Worm (Caenorhabditis elegans) whole organism, L2 larva: ENCODE data around the gene R09H10.1.

Experiments used
- C34F6.9 ChIP-seq: fragments of 150-350 bp; optimal IDR thresholded peaks from 2 replicates; lab custom pipeline; 2014; ENCODE audit warnings: missing biosample characterization, missing genetic modification characterization
- F13H6.1 ChIP-seq: sonication (generic microtip); optimal IDR thresholded peaks from 2 replicates; lab custom pipeline; 2016; ENCODE audit warnings: missing genetic modification characterization, missing compliant biosample characterization
- ZK546.5 ChIP-seq: sonication (generic microtip); optimal IDR thresholded peaks from 2 replicates; lab custom pipeline; 2017; ENCODE audit warnings: missing biosample characterization, missing genetic modification characterization
- alr-1 ChIP-seq: fragments of 150-350 bp; optimal IDR thresholded peaks from 2 replicates; lab custom pipeline; 2014; ENCODE audit warnings: missing biosample characterization, missing genetic modification characterization
- aly-2 ChIP-seq: fragments of 150-350 bp; optimal IDR thresholded peaks from 2 replicates; lab custom pipeline; 2014; ENCODE audit warnings: missing biosample characterization, missing genetic modification characterization
- ama-1 ChIP-seq: fragments of 150-350 bp; optimal IDR thresholded peaks from 2 replicates; lab custom pipeline; 2018; ENCODE audit warnings: inconsistent platforms
- blmp-1 ChIP-seq: sonication (generic microtip); optimal IDR thresholded peaks from 2 replicates; lab custom pipeline; 2017; ENCODE audit warnings: missing genetic modification characterization, mild to moderate bottlenecking, missing compliant biosample characterization, antibody characterized with exemption, moderate library complexity; ENCODE audit not compliant: insufficient read depth
- ceh-82 ChIP-seq: fragments of 150-350 bp; optimal IDR thresholded peaks from 2 replicates; lab custom pipeline; 2014; ENCODE audit warnings: missing biosample characterization, missing genetic modification characterization
- crh-2 ChIP-seq: sonication (generic microtip); optimal IDR thresholded peaks from 2 replicates; lab custom pipeline; 2017; ENCODE audit warnings: missing biosample characterization, missing genetic modification characterization
- dmd-4 ChIP-seq: sonication (generic microtip); optimal IDR thresholded peaks from 2 replicates; lab custom pipeline; 2017; ENCODE audit warnings: missing biosample characterization, missing genetic modification characterization
- elt-1 ChIP-seq: fragments of 150-350 bp; optimal IDR thresholded peaks from 2 replicates; lab custom pipeline; 2014; ENCODE audit warnings: missing biosample characterization, missing genetic modification characterization
- elt-3 ChIP-seq: sonication (generic microtip); optimal IDR thresholded peaks from 2 replicates; lab custom pipeline; 2017; ENCODE audit warnings: missing biosample characterization, missing genetic modification characterization
- fos-1 ChIP-seq: fragments of 150-350 bp; optimal IDR thresholded peaks from 2 replicates; lab custom pipeline; 2014; ENCODE audit warnings: missing biosample characterization, missing genetic modification characterization
- lin-11 ChIP-seq: fragments of 150-350 bp; sonication (generic microtip); optimal IDR thresholded peaks from 2 replicates; lab custom pipeline; 2014; ENCODE audit warnings: missing biosample characterization, missing genetic modification characterization, inconsistent platforms, mixed read lengths
- lin-39 ChIP-seq: fragments of 150-350 bp; optimal IDR thresholded peaks from 2 replicates; lab custom pipeline; 2014; ENCODE audit warnings: missing biosample characterization, missing genetic modification reagents, missing genetic modification characterization
- mab-5 ChIP-seq: fragments of 150-350 bp; optimal IDR thresholded peaks from 2 replicates; lab custom pipeline; 2014; ENCODE audit warnings: missing biosample characterization, missing genetic modification characterization
- nhr-11 ChIP-seq: fragments of 150-350 bp; optimal IDR thresholded peaks from 2 replicates; lab custom pipeline; 2014; ENCODE audit warnings: missing biosample characterization, missing genetic modification characterization
- nhr-129 ChIP-seq: fragments of 150-350 bp; optimal IDR thresholded peaks from 2 replicates; lab custom pipeline; 2014; ENCODE audit warnings: missing biosample characterization, missing genetic modification characterization
- nhr-21 ChIP-seq: fragments of 150-350 bp; optimal IDR thresholded peaks from 2 replicates; lab custom pipeline; 2014; ENCODE audit warnings: missing biosample characterization, missing genetic modification characterization
- nhr-237 ChIP-seq: fragments of 150-350 bp; optimal IDR thresholded peaks from 2 replicates; lab custom pipeline; 2014; ENCODE audit warnings: missing biosample characterization, missing genetic modification characterization
- nhr-25 ChIP-seq: fragments of 150-350 bp; sonication (generic microtip); optimal IDR thresholded peaks from 3 replicates; lab custom pipeline; 2014; ENCODE audit warnings: missing biosample characterization, missing genetic modification characterization
- skn-1 ChIP-seq: sonication (generic microtip); optimal IDR thresholded peaks from 2 replicates; lab custom pipeline; 2017; ENCODE audit warnings: missing biosample characterization, missing genetic modification characterization
- sma-3 ChIP-seq: sonication (generic microtip); optimal IDR thresholded peaks from 2 replicates; lab custom pipeline; 2016; ENCODE audit warnings: missing genetic modification reagents, missing genetic modification characterization, missing compliant biosample characterization
- snpc-4 ChIP-seq: fragments of 150-350 bp; optimal IDR thresholded peaks from 2 replicates; lab custom pipeline; 2014; ENCODE audit warnings: missing biosample characterization, missing genetic modification characterization
- unc-39 ChIP-seq: fragments of 150-350 bp; optimal IDR thresholded peaks from 2 replicates; lab custom pipeline; 2014; ENCODE audit warnings: missing biosample characterization, missing genetic modification characterization
- unc-55 ChIP-seq: fragments of 150-350 bp; sonication (generic microtip); optimal IDR thresholded peaks from 3 replicates; lab custom pipeline; 2014; ENCODE audit warnings: missing biosample characterization, missing genetic modification reagents, missing genetic modification characterization
- ztf-4 ChIP-seq: fragments of 150-350 bp; optimal IDR thresholded peaks from 2 replicates; lab custom pipeline; 2014; ENCODE audit warnings: missing biosample characterization, missing genetic modification characterization

The R09H10.1 gene

DNA sequence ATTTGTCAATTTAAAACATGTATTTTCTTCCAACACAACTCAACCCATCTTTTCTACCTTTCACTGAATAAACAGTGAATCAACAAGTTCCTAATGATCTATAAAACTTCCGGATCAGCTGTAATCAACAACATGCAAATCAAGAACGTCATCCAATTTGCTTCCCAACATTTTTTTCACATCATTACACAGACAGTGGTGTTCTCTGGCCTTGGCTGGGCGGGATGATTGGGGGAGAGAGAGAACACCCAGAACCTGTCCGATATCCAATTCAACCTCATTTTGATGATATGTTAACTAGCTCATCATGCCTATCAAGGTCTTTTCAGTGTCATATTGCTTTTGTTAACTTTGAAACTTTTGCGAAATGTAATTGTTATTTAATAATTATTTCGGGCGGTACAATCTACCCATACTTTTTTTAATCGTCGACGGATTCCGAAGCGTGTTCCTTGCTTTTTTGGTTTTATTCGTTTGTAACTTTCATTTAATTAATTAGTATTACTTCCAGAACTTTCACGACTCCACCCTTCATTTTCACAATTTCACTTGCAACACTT is 14.9 kb downstream of the R09H10.1 start, which contains the start of gene ptr-14:
TSS of gene ptr-14 (plus strand) at position 510 of the 560 bp plus-strand sequence.
- no peak for TF ChIP-seq elt-3 (tag; lab: Kevin White, UChicago)
- TF ChIP-seq nhr-25 (tag; lab: Kevin White, UChicago), result peak; percentile 49
- no peak for TF ChIP-seq ztf-4

DNA sequence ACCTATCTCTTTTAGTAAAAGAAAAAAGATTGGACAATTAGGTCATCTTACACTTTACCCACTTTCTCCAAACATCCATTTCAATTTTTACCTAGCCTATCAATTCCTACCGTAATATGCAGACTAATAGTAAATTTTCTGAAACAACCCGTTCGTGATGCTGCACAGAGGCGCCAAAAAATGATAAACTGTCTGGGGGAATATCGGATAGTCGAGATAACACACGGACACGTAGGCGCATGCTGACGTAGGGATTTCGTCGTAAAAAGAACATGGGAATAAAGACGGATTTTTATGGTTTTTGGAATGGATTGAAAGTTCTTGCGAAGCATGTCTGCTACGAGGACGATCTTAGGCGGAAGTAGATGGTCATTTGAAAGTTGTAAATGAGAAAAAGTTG is 16.3 kb downstream of the R09H10.1 start:
- peak; percentile 31 for TF ChIP-seq nhr-21 (tag; lab: Kevin White, UChicago)
- no peak for TF ChIP-seq sma-3

DNA sequence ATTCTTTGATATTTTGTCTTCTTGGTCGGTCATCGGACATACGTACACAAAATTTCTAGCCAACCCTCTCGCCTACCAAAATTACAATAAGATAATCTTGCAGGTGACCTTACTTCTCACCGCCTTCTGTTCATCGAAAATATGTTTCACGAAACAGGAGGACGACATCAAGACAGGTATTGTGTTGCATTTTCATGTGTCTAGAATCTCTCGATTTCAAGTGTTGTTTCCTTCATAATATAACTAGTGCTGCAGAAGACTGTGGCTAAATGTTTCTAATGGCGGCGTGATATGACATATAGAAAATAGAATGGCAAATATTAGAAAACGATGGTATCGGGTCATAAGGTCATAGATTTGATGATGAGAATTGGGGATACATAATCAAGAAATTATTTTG is 17.0 kb downstream of the R09H10.1 start:
- TF ChIP-seq nhr-25 (tag; lab: Kevin White, UChicago) (peak; percentile 81), nhr-129 (tag; lab: Kevin White, UChicago) (peak; percentile 3), fos-1 (tag; lab: Kevin White, UChicago) (no peak), crh-2 (peak; percentile 21), ZK546.5 (tag; lab: Kevin White, UChicago) (no peak), snpc-4 (tag; lab: Kevin White, UChicago) (no peak), nhr-21 (tag; lab: Kevin White, UChicago) (peak; percentile 2)

DNA sequence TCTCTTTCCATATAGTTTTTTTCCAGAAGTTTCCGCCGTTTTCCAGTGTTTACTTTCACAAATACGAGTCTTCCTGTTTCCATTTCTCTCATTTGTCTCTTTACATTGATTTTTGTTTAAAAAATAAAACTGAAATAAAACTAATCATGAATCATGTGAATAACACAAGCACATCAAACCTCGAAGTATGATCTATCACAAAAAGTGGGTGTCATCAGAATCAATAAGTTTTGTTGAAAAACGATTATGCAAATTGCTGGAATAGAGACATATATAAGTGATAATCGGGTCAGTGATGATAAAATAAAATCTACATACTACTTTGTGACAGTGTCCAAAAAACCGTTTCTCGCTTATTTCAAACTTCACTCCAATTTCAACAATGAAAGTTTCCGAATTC is 20.7 kb downstream of the R09H10.1 start, which contains the start of gene R09H10.7:
TSS of gene R09H10.7 (plus strand) at position 301 of the 400 bp plus-strand sequence.
- TF ChIP-seq ama-1 (lab: Kevin White, UChicago) (no peak), unc-55 (no peak), elt-1 (tag; lab: Kevin White, UChicago) (no peak), F13H6.1 (tag; lab: Kevin White, UChicago) (no peak), mab-5 (tag; lab: Kevin White, UChicago) (no peak), snpc-4 (tag; lab: Kevin White, UChicago) (no peak), blmp-1 (tag; lab: Kevin White, UChicago) (no peak), alr-1 (no peak), lin-11 (tag; lab: Kevin White, UChicago) (no peak), nhr-237 (tag; lab: Kevin White, UChicago) (no peak), unc-39 (tag; lab: Kevin White, UChicago) (no peak)

DNA sequence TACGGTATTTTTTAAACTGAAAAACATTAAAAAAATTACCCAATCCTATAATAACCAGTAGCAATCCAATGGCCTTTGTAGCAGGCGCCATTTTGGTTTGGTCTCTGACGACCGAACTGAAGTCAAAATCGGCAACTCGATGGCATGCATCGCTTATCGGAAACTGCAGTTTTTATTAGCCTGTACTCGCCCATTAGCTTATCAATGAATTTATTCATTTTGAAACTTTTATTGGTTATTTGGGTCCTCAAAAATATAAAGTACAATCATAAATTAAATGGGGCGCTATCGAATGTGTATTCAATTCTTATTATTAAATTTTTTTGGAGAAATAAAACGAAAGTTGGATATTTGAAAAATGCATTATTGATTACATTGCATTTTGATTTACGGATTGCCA is 28.6 kb downstream of the R09H10.1 start, which contains the start of gene R09H10.5:
TSS of gene R09H10.5 (minus strand) at position 106 of the 400 bp plus-strand sequence.
- TF ChIP-seq ztf-4 (no peak), fos-1 (tag; lab: Kevin White, UChicago) (peak; percentile 53)

DNA sequence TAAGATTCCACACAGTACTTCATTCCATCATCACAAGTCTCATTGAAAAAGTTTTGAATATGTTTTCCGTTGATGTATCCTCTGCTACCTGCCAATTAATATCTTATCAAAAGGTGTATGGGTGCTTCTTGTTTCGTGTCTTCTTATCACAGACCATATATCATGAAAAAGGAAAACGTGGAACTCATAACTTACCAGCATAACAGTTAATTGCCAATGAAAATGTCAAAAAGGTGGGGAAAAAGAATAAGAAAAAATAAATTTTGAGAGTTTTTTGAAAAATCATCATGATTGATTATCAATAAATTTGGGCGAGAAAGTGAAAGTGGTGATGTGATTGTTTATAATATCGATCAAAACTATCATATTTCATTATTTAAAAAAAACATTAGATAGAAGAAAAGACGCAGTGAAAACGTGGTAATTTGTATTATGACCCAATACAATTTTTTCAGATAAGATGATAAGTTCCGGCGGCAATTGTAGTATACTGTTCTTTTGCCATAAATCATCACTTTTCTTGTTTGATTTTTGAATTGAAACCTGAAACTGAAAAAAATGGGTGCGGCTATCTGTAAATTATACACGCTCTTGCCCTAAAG is 31.0 kb downstream of the R09H10.1 start, which contains the start of gene F56C4.4:
TSS of gene F56C4.4 (minus strand) at position 315 of the 602 bp plus-strand sequence.
- TF ChIP-seq crh-2 (peak; percentile 55), fos-1 (tag; lab: Kevin White, UChicago) (peak; percentile 41), C34F6.9 (no peak)

DNA sequence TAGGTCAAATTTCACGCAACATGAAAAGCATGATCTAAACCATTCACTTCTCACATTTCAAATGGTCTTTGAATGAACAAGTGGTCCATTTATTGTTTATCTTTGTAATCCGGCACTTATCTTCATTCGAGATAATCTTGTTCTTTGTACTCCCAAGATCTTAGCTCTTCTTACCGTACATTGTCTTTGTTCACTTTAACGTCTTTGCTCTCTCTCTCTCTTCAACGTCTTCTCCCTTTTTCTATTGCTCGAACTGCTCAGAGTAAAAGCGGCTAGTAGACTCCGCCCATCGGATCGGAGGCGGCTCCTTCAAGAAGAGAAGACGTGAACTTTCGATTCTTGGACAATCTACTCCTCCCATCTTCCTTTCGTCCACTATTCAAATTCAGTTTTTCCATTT is 36.6 kb downstream of the R09H10.1 start, which contains the start of gene F56C4.1:
TSS of gene F56C4.1 (plus strand) at position 301 of the 400 bp plus-strand sequence.
- TF ChIP-seq ZK546.5 (tag; lab: Kevin White, UChicago) (no peak), lin-39 (tag; lab: Kevin White, UChicago) (no peak), fos-1 (tag; lab: Kevin White, UChicago) (no peak), nhr-11 (tag; lab: Kevin White, UChicago) (no peak), ceh-82 (tag; lab: Kevin White, UChicago) (no peak), dmd-4 (tag; lab: Kevin White, UChicago) (no peak), lin-11 (tag; lab: Kevin White, UChicago) (no peak), aly-2 (tag; lab: Kevin White, UChicago) (no peak), sma-3 (no peak), F13H6.1 (tag; lab: Kevin White, UChicago) (no peak), crh-2 (no peak), skn-1 (tag; lab: Kevin White, UChicago) (no peak)
- TF ChIP-seq, all 48 proteins: peak for 0
